6 fruit fly cellular contexts compared by ENCODE assay signal in genomic region chr3R:9874118-9874808, dm6.
TF ChIP-seq lines count a peak whose summit lies in the region.

Gene CG46467 (plus strand): TSS chr3R:9874681.
Gene Glut4EF (plus strand): TSS chr3R:9874681.

- TF ChIP-seq CTCF in whole organism, embryonic (GFP tag; optimal IDR thresholded peaks at IDR 0.05; lab: Kevin White, UChicago), result no peak

TF ChIP-seq in whole organism, 6 proteins besides CTCF, POLR2A, EP300 and RAD21:
- peak; percentile 63 for TF ChIP-seq Dll (optimal IDR thresholded peaks at IDR 0.05; lab: Kevin White, UChicago)
- no peak for TF ChIP-seq EcR (GFP tag; optimal IDR thresholded peaks at IDR 0.05; lab: Kevin White, UChicago)
- TF ChIP-seq usp (GFP tag; optimal IDR thresholded peaks at IDR 0.05; lab: Kevin White, UChicago), result no peak

TF ChIP-seq in whole organism, adult, 20 proteins besides CTCF, POLR2A, EP300 and RAD21:
- TF ChIP-seq Mnt (GFP tag; optimal IDR thresholded peaks at IDR 0.05; lab: Kevin White, UChicago) (peak; percentile 36), CG33017 (tag; optimal IDR thresholded peaks at IDR 0.05; lab: Kevin White, UChicago) (peak; percentile 21), toe (GFP tag; optimal IDR thresholded peaks at IDR 0.05; lab: Kevin White, UChicago) (no peak), kay (GFP tag; lab: Kevin White, UChicago; ENCODE audit: borderline replicate concordance) (no peak), CG1620 (GFP tag; optimal IDR thresholded peaks at IDR 0.05; lab: Kevin White, UChicago) (no peak), ovo (GFP tag; optimal IDR thresholded peaks at IDR 0.05; lab: Kevin White, UChicago) (peak; percentile 58), CG7045 (GFP tag; optimal IDR thresholded peaks at IDR 0.05; lab: Kevin White, UChicago) (peak; percentile 14), CG14711 (tag; optimal IDR thresholded peaks at IDR 0.05; lab: Kevin White, UChicago) (no peak), CG12768 (GFP tag; optimal IDR thresholded peaks at IDR 0.05; lab: Kevin White, UChicago) (peak; percentile 37), CG5204 (GFP tag; optimal IDR thresholded peaks at IDR 0.05; lab: Kevin White, UChicago) (no peak), Clk (GFP tag; optimal IDR thresholded peaks at IDR 0.05; lab: Kevin White, UChicago) (no peak), Hr96 (GFP tag; optimal IDR thresholded peaks at IDR 0.05; lab: Kevin White, UChicago) (no peak)

TF ChIP-seq in whole organism, embryonic, 481 proteins besides CTCF, POLR2A, EP300 and RAD21 (continues in another document):
- TF ChIP-seq tx (GFP tag; optimal IDR thresholded peaks at IDR 0.05; lab: Kevin White, UChicago) (no peak), CG7839 (tag; optimal IDR thresholded peaks at IDR 0.05; lab: Kevin White, UChicago) (no peak), CG11085 (GFP tag; IDR thresholded peaks at IDR 0.05; lab: Robert Waterston, UW) (no peak), ssp (GFP tag; IDR thresholded peaks at IDR 0.05; lab: Robert Waterston, UW) (no peak), CG2875 (GFP tag; optimal IDR thresholded peaks at IDR 0.05; lab: Kevin White, UChicago) (no peak), CG6272 (GFP tag; IDR thresholded peaks at IDR 0.05; lab: Robert Waterston, UW) (no peak), CG9797 (GFP tag; optimal IDR thresholded peaks at IDR 0.05; lab: Kevin White, UChicago) (no peak), CG30020 (tag; optimal IDR thresholded peaks at IDR 0.05; lab: Kevin White, UChicago) (no peak), CG34376 (GFP tag; optimal IDR thresholded peaks at IDR 0.05; lab: Kevin White, UChicago) (peak; percentile 16), CG10431 (GFP tag; optimal IDR thresholded peaks at IDR 0.05; lab: Kevin White, UChicago) (no peak), Fer3 (tag; optimal IDR thresholded peaks at IDR 0.05; lab: Kevin White, UChicago) (no peak), CG1647 (GFP tag; optimal IDR thresholded peaks at IDR 0.05; lab: Kevin White, UChicago) (no peak), Drgx (GFP tag; IDR thresholded peaks at IDR 0.05; lab: Robert Waterston, UW) (no peak), twi (tag; optimal IDR thresholded peaks at IDR 0.05; lab: Kevin White, UChicago) (peak; percentile 50), CG1792 (GFP tag; optimal IDR thresholded peaks at IDR 0.05; lab: Kevin White, UChicago) (no peak), Mad (GFP tag; optimal IDR thresholded peaks at IDR 0.05; lab: Kevin White, UChicago) (no peak), kah (GFP tag; optimal IDR thresholded peaks at IDR 0.05; lab: Kevin White, UChicago) (peak; percentile 31), CG8765 (GFP tag; IDR thresholded peaks at IDR 0.05; lab: Robert Waterston, UW) (no peak), Bdp1 (GFP tag; optimal IDR thresholded peaks at IDR 0.05; lab: Kevin White, UChicago) (no peak), Poxn (GFP tag; IDR thresholded peaks at IDR 0.05; lab: Robert Waterston, UW) (no peak)

TF ChIP-seq in whole organism, prepupa, 60 proteins besides CTCF, POLR2A, EP300 and RAD21 (continues in another document):
- TF ChIP-seq eg (GFP tag; IDR thresholded peaks at IDR 0.05; lab: Robert Waterston, UW) (peak; percentile 39; the same call in 2 of the 3 replicates), fkh (GFP tag; optimal IDR thresholded peaks at IDR 0.05; lab: Kevin White, UChicago) (peak; percentile 5), vri (GFP tag; optimal IDR thresholded peaks at IDR 0.05; lab: Kevin White, UChicago) (peak; percentile 56), salr (GFP tag; optimal IDR thresholded peaks at IDR 0.05; lab: Kevin White, UChicago) (no peak), Sox14 (GFP tag; optimal IDR thresholded peaks at IDR 0.05; lab: Kevin White, UChicago) (peak; percentile 16), CG32006 (GFP tag; optimal IDR thresholded peaks at IDR 0.05; lab: Kevin White, UChicago) (no peak), CG6854 (GFP tag; optimal IDR thresholded peaks at IDR 0.05; lab: Kevin White, UChicago) (peak; percentile 36), CG11902 (GFP tag; optimal IDR thresholded peaks at IDR 0.05; lab: Kevin White, UChicago) (no peak), CG11294 (GFP tag; IDR thresholded peaks at IDR 0.05; lab: Robert Waterston, UW) (no peak), OdsH (GFP tag; optimal IDR thresholded peaks at IDR 0.05; lab: Kevin White, UChicago) (no peak), CG15336 (GFP tag; IDR thresholded peaks at IDR 0.05; lab: Robert Waterston, UW) (0 out of 2 replicates have a peak, but pooled peaks have one; percentile 39), Eip93F (GFP tag; optimal IDR thresholded peaks at IDR 0.05; lab: Kevin White, UChicago) (peak; percentile 35), dsx (GFP tag; optimal IDR thresholded peaks at IDR 0.05; lab: Kevin White, UChicago; ENCODE audit: poor library complexity, severe bottlenecking) (peak; percentile 100), esn (GFP tag; optimal IDR thresholded peaks at IDR 0.05; lab: Kevin White, UChicago) (no peak), lz (GFP tag; optimal IDR thresholded peaks at IDR 0.05; lab: Kevin White, UChicago) (no peak), Hr39 (GFP tag; optimal IDR thresholded peaks at IDR 0.05; lab: Kevin White, UChicago) (no peak), CG1621 (tag; optimal IDR thresholded peaks at IDR 0.05; lab: Kevin White, UChicago) (no peak), achi (GFP tag; optimal IDR thresholded peaks at IDR 0.05; lab: Kevin White, UChicago) (no peak), svp (GFP tag; lab: Kevin White, UChicago) (no peak), Gug (GFP tag; IDR thresholded peaks at IDR 0.05; lab: Robert Waterston, UW) (no peak)

TF ChIP-seq in whole organism, pupa, 21 proteins besides CTCF, POLR2A, EP300 and RAD21:
- TF ChIP-seq CG14655 (GFP tag; optimal IDR thresholded peaks at IDR 0.05; lab: Kevin White, UChicago) (no peak), CG9948 (tag; optimal IDR thresholded peaks at IDR 0.05; lab: Kevin White, UChicago) (no peak), Ets98B (GFP tag; IDR thresholded peaks at IDR 0.05; lab: Robert Waterston, UW) (peak; percentile 30; the same call in 1 of the 2 replicates), Snoo (tag; optimal IDR thresholded peaks at IDR 0.05; lab: Kevin White, UChicago) (peak; percentile 10), CG34367 (tag; optimal IDR thresholded peaks at IDR 0.05; lab: Kevin White, UChicago) (no peak), CG13204 (GFP tag; optimal IDR thresholded peaks at IDR 0.05; lab: Kevin White, UChicago) (no peak), D1 (tag; optimal IDR thresholded peaks at IDR 0.05; lab: Kevin White, UChicago) (no peak), CG32121 (GFP tag; IDR thresholded peaks at IDR 0.05; lab: Robert Waterston, UW) (peak; percentile 23; the same call in 1 of the 2 replicates), CG8159 (tag; optimal IDR thresholded peaks at IDR 0.05; lab: Kevin White, UChicago) (no peak), gl (tag; optimal IDR thresholded peaks at IDR 0.05; lab: Kevin White, UChicago) (no peak), EcR (GFP tag; optimal IDR thresholded peaks at IDR 0.05; lab: Kevin White, UChicago) (peak; percentile 6), Pif1A (GFP tag; optimal IDR thresholded peaks at IDR 0.05; lab: Kevin White, UChicago) (no peak), fd96Ca (GFP tag; IDR thresholded peaks at IDR 0.05; lab: Robert Waterston, UW) (no peak), CG10348 (GFP tag; IDR thresholded peaks at IDR 0.05; lab: Robert Waterston, UW) (no peak), Pif1B (GFP tag; optimal IDR thresholded peaks at IDR 0.05; lab: Kevin White, UChicago) (peak; percentile 42), CG12605 (GFP tag; IDR thresholded peaks at IDR 0.05; lab: Robert Waterston, UW) (peak; percentile 19; the same call in 1 of the 2 replicates), CG4496 (GFP tag; IDR thresholded peaks at IDR 0.05; lab: Robert Waterston, UW) (peak; percentile 20; the same call in 1 of the 3 replicates)
TF ChIP-seq in whole organism, pupa: peak in this region for 7.

TF ChIP-seq in whole organism, wandering third instar larva, 38 proteins besides CTCF, POLR2A, EP300 and RAD21 (continues in another document):
- TF ChIP-seq rgr (GFP tag; optimal IDR thresholded peaks at IDR 0.05; lab: Kevin White, UChicago) (no peak), dmrt93B (GFP tag; optimal IDR thresholded peaks at IDR 0.05; lab: Kevin White, UChicago) (no peak), Sp1 (GFP tag; optimal IDR thresholded peaks at IDR 0.05; lab: Kevin White, UChicago) (no peak), Mio (GFP tag; optimal IDR thresholded peaks at IDR 0.05; lab: Kevin White, UChicago) (no peak), Jra (GFP tag; optimal IDR thresholded peaks at IDR 0.05; lab: Kevin White, UChicago) (no peak), OdsH (GFP tag; optimal IDR thresholded peaks at IDR 0.05; lab: Kevin White, UChicago) (no peak), Abd-B (GFP tag; optimal IDR thresholded peaks at IDR 0.05; lab: Kevin White, UChicago) (no peak), Hr83 (GFP tag; optimal IDR thresholded peaks at IDR 0.05; lab: Kevin White, UChicago; ENCODE audit: poor library complexity, severe bottlenecking) (peak; percentile 82), Hnf4 (GFP tag; optimal IDR thresholded peaks at IDR 0.05; lab: Kevin White, UChicago) (no peak), h (GFP tag; optimal IDR thresholded peaks at IDR 0.05; lab: Kevin White, UChicago) (peak; percentile 5), Dif (GFP tag; optimal IDR thresholded peaks at IDR 0.05; lab: Kevin White, UChicago; ENCODE audit: partially characterized antibody) (peak; percentile 91), brk (GFP tag; optimal IDR thresholded peaks at IDR 0.05; lab: Kevin White, UChicago) (no peak), br (GFP tag; optimal IDR thresholded peaks at IDR 0.05; lab: Kevin White, UChicago) (no peak), Dfd (GFP tag; optimal IDR thresholded peaks at IDR 0.05; lab: Kevin White, UChicago) (no peak), fru (GFP tag; optimal IDR thresholded peaks at IDR 0.05; lab: Kevin White, UChicago) (peak; percentile 21), usp (GFP tag; optimal IDR thresholded peaks at IDR 0.05; lab: Kevin White, UChicago) (no peak), CG9705 (GFP tag; optimal IDR thresholded peaks at IDR 0.05; lab: Kevin White, UChicago) (no peak), Hr78 (GFP tag; optimal IDR thresholded peaks at IDR 0.05; lab: Kevin White, UChicago) (no peak), pan (optimal IDR thresholded peaks at IDR 0.05; lab: Kevin White, UChicago) (no peak), CG32264 (GFP tag; optimal IDR thresholded peaks at IDR 0.05; lab: Kevin White, UChicago) (no peak), ey (GFP tag; optimal IDR thresholded peaks at IDR 0.05; lab: Kevin White, UChicago) (no peak), Rel (GFP tag; optimal IDR thresholded peaks at IDR 0.05; lab: Kevin White, UChicago) (no peak), Rel (tag; optimal IDR thresholded peaks at IDR 0.05; lab: Kevin White, UChicago) (peak; percentile 5), HLH106 (tag; optimal IDR thresholded peaks at IDR 0.05; lab: Kevin White, UChicago) (no peak), psq (GFP tag; optimal IDR thresholded peaks at IDR 0.05; lab: Kevin White, UChicago) (no peak), Vsx2 (GFP tag; optimal IDR thresholded peaks at IDR 0.05; lab: Kevin White, UChicago; ENCODE audit: partially characterized antibody) (peak; percentile 31), tai (GFP tag; optimal IDR thresholded peaks at IDR 0.05; lab: Kevin White, UChicago) (no peak), N (GFP tag; optimal IDR thresholded peaks at IDR 0.05; lab: Kevin White, UChicago) (no peak), woc (GFP tag; optimal IDR thresholded peaks at IDR 0.05; lab: Kevin White, UChicago) (no peak), jim (GFP tag; optimal IDR thresholded peaks at IDR 0.05; lab: Kevin White, UChicago) (no peak)
